Fruit fly (Drosophila melanogaster): ENCODE data around the gene hec.

DNA sequence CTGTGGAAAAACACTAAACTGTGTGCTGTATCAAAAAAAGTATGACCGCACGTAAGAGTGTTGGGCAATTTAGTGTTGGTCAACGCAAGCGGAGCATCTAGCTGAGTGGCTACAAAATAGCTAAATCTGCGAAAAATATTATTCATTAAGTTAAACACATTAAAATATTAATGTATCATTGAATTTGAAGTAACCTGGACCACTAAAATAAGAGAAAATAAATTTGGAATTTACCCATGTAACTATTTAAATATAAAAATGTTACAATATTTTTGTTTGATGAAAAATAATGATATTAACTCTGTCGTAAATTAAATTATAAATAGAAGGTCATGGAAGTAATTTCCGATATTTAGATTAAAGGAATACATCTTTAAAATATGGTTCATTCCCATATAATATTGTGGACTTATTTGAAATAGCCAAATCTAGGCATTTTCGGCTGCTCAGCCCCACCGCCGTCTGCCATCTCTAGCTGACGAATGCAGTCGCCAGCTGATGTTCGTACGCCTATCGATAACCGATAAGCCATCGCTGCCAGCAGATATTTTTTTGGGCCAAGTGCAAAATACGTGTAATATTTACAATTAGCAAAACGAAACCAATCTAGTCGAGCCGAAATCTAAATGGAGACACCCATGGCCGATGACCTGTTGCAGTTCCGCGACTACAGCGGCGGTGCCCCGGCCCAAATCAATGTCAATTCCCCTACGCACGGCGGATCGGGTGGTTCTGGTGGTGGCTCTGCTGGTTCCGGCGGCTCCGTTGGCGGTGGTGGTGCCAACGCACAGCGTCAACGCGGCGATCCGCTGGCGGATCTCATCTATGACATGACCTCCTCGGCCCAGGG lies 47.5 kb downstream of the hec start, which contains the start of the genes Brms1 and CG4645:
- TF ChIP-seq psq (optimal IDR thresholded peaks at IDR 0.05) (no peak), Myc (optimal IDR thresholded peaks at IDR 0.05) (no peak), Sin3A (optimal IDR thresholded peaks at IDR 0.05) (no peak), ttk (optimal IDR thresholded peaks at IDR 0.05) (no peak), h (optimal IDR thresholded peaks at IDR 0.05) (no peak)

Data from Kc167 (cell line).